Fruit fly (Drosophila melanogaster) Kc167 (cell line): ENCODE results near the gene CG33258.

ENCODE experiments used
- Myc ChIP-seq: fragments of >200 bp; optimal IDR thresholded peaks from 2 replicates; lab custom pipeline; 2017; ENCODE audit warnings: missing external identifiers
- Sin3A ChIP-seq: fragments of >200 bp; optimal IDR thresholded peaks from 2 replicates; lab custom pipeline; 2018; ENCODE audit warnings: missing external identifiers
- h ChIP-seq: fragments of >200 bp; optimal IDR thresholded peaks from 3 replicates; lab custom pipeline; 2018; ENCODE audit warnings: missing external identifiers
- insv ChIP-seq: fragments of >200 bp; optimal IDR thresholded peaks from 3 replicates; lab custom pipeline; 2018; ENCODE audit warnings: missing external identifiers
- psq ChIP-seq: fragments of >200 bp; optimal IDR thresholded peaks from 2 replicates; lab custom pipeline; 2017; ENCODE audit warnings: missing external identifiers

DNA sequence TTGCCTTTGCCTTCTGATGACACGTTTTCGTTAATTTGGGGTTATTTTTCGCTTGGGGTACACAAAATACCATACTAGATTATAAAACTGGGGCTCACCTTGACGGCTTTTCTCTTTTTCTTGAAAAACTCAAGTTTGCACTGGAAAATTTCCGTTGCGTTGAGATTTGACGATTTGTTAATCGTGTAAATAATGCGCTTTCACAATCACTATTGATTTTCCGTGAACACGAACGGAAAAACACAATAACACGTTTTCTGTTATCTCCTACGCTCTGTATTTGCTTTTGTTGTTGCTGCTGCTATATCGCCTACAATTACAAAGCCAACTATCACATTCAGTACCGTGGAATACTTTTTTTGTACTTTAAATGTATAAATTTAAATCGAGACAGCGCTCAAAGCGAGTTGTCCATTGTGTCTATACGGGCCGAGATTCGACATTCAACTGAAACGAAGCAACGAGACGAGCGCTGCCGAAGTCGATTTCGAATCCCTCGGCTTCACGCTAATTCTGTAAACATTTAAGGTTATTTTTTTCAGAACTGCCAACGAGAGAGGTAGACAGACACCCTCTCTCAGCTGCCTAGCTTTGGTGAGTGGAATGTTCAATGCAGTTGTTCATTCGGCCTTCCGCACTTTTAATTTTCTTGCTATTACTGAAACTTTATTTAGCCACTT is 35.8 kb upstream of the CG33258 start:
- TF ChIP-seq insv (lab: Kevin White, UChicago) (no peak), Myc (no peak), psq (no peak), h (lab: Kevin White, UChicago) (no peak), Sin3A (lab: Kevin White, UChicago) (no peak)
